Worm (Caenorhabditis elegans): ENCODE data around the gene T02B11.9.

T02B11.9 gene

DNA sequence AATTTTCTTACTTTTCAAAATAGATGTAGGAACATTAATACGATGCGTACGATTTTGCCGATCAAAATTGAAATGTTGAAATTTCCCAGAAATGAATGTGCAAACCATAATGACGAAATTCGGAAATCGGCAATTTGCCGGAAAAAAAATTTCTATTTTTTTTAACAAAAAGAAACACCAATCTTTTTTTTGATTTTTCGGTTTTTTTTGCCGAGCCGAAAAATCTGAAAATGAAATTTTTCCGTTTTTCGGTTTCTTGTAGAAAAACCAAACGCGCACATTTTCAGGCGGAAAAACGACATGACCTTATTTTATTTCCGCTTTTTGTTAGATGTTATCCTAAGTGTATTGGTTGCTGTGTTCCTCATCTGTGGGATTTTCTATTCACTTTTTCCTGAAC is 28.5 kb upstream of the T02B11.9 start, which contains the start of gene srbc-13 (continued):
- no peak for TF ChIP-seq cey-2 (tag; optimal IDR thresholded peaks at IDR 0.05; ENCODE audit: borderline replicate concordance, insufficient read depth)
- no peak for TF ChIP-seq lin-15B (tag; optimal IDR thresholded peaks at IDR 0.05)
- TF ChIP-seq ceh-20 (GFP tag; IDR thresholded peaks at IDR 0.05), result no peak
- no peak for TF ChIP-seq mxl-2 (GFP tag; conservative IDR thresholded peaks at IDR 0.05)

DNA sequence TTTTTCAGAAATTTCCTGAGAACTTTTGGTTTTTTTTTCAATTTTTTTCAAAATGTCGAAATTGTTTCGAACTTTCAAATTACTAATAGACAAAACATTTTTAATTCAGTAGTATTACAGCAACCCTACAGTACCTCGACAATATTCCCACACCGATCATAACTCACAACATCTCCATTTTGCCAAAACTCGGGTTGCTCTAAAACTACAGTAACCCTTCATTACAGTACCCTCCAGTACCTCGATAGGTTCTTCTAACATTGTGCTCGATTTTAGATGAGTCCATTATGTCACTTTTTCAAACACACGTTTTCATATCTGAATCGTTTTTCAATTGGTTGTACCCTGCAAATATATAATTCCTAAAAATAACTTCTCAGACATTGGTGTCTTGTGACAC is 27.0 kb upstream of the T02B11.9 start:
- TF ChIP-seq daf-8 (GFP tag; IDR thresholded peaks at IDR 0.05) (no peak), saeg-2 (GFP tag; IDR thresholded peaks at IDR 0.05) (no peak)

- TF ChIP-seq ceh-32 (tag; optimal IDR thresholded peaks at IDR 0.05; ENCODE audit: poor library complexity) (no peak), nhr-41 (GFP tag; IDR thresholded peaks at IDR 0.05) (no peak), Y5F2A.4 (GFP tag; optimal IDR thresholded peaks at IDR 0.05) (no peak), T26A8.4 (GFP tag; IDR thresholded peaks at IDR 0.05) (no peak), daf-8 (GFP tag; IDR thresholded peaks at IDR 0.05) (no peak), snpc-4 (tag; optimal IDR thresholded peaks at IDR 0.05) (no peak), set-16 (GFP tag; IDR thresholded peaks at IDR 0.05) (no peak), nhr-237 (tag; optimal IDR thresholded peaks at IDR 0.05) (no peak), zfp-2 (tag; optimal IDR thresholded peaks at IDR 0.05) (no peak)
These were observed 26.5 kb upstream of the T02B11.9 start, which contains the start of gene srbc-12 for ce11 chrV:849512-849911. TSS of gene srbc-12 (plus strand) at chrV:849812.

DNA sequence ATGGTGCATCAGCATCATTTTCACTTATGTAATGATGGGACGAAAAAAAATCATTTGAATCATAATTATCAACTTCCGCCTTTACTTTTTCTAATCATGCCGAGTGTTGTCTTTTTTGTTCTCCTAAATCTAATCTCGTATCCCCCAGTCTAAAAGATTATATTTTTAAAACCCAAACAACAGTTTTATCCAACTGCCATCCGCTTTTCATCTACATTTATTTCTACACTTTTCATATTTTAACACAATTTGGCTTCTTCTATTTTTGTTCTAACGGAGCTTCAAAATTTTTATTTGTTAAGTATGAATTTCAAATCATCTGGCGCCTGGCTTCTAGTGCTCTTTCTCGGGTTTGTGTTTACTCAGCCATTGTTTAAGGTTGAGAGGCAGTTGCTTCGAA is 23.9 kb upstream of the T02B11.9 start, which contains the start of gene K09C6.3:
Gene K09C6.3 (plus strand): TSS at position 301 of the 400 bp plus-strand sequence.
- no peak for TF ChIP-seq snpc-1.2 (GFP tag; IDR thresholded peaks at IDR 0.05)
- no peak for TF ChIP-seq F26F4.8 (GFP tag; conservative IDR thresholded peaks at IDR 0.05)

DNA sequence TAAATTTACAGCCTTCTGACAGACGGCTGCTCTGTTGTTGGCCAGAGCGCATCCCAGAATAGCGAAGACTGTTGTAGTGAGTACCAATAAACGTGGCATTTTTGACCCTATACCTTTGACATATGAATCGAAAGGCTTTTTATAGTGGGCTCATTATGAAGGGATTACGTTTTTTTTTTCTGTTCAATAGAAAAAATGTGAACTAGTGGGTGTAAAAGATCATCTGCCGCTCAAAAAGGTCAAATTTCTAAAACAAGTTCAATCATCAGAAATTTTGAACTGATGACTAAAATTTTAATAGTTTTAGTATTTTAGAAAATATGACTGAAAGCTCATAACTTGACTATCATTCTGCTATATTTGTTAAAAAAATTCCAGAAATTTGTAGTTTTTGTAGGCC is 21.1 kb upstream of the T02B11.9 start, which contains the start of gene K09C6.9:
Gene K09C6.9 (minus strand): TSS at position 101 of the 400 bp plus-strand sequence.
- TF ChIP-seq R02D3.7 (tag; optimal IDR thresholded peaks at IDR 0.05) (no peak), sdz-12 (GFP tag; optimal IDR thresholded peaks at IDR 0.05) (no peak), tra-1 (GFP tag; IDR thresholded peaks at IDR 0.05) (no peak), dmd-9 (GFP tag; IDR thresholded peaks at IDR 0.05) (no peak), daf-19 (GFP tag; conservative IDR thresholded peaks at IDR 0.05) (no peak), egl-43 (GFP tag; IDR thresholded peaks at IDR 0.05) (no peak), lin-29 (GFP tag; IDR thresholded peaks at IDR 0.05) (no peak), dpl-1 (GFP tag; optimal IDR thresholded peaks at IDR 0.05) (no peak), hlh-11 (tag; optimal IDR thresholded peaks at IDR 0.05) (no peak), daf-8 (GFP tag; IDR thresholded peaks at IDR 0.05) (no peak)

DNA sequence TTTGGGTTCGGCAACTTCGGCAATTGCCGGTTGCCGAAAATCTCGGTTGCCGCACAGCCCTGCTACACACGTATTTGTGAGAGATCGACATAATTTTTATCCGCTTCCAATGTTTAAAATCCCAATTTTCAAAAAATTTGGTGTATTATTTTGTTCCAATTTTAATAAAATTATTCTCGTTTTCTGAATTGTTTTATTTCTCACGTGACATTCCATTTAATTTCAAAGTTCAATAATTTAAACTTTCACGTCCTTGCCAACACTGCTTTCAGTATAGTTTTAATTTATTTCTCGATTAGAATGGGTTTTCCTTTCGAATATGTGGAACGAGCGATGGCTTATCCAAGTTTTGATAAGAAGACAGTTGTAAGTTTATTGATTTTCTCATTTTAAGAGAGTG is 19.5 kb upstream of the T02B11.9 start, which contains the start of gene K09C6.2:
Gene K09C6.2 (plus strand): TSS at position 301 of the 400 bp plus-strand sequence.
- TF ChIP-seq ceh-28 (tag; optimal IDR thresholded peaks at IDR 0.05) (no peak), tag-97 (GFP tag; IDR thresholded peaks at IDR 0.05) (no peak), rbr-2 (tag; optimal IDR thresholded peaks at IDR 0.05) (no peak)

DNA sequence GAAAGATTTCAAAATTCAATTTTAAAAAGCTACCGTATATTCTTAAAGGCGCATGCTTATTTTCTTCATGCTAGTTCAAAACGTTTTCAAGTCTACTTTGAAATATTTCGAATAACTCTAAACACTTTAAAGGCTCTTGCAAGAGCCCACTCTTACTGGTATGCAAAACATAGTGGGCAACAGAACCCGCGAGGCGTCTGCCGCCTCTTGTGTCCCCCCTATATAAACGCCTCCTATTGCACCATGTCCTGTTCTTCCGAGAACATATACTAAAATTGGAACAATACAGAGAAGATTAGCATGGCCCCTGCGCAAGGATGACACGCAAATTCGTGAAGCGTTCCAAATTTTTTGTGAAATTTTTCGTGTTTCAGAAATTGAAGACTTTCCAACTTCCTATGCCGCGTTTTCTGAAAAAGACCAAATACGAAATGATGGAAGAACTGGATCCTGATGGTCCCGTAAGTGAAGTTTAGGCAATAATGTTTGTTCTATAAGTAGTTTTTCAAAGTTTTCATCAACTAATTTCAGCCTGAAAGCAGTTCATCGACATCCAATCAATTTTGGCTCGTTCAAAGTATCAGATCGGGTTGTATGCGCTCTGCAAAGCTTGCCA is 17.1 kb upstream of the T02B11.9 start:
- TF ChIP-seq T26A8.4 (GFP tag; IDR thresholded peaks at IDR 0.05), result no peak
- TF ChIP-seq daf-8 (GFP tag; IDR thresholded peaks at IDR 0.05), result no peak
- TF ChIP-seq nhr-48 (tag; optimal IDR thresholded peaks at IDR 0.05), result no peak
- TF ChIP-seq lin-1 (GFP tag; IDR thresholded peaks at IDR 0.05), result peak; percentile 44; the same call in 1 of the 2 replicates
- no peak for TF ChIP-seq zfp-2 (tag; optimal IDR thresholded peaks at IDR 0.05)
- no peak for TF ChIP-seq mxl-3 (GFP tag; optimal IDR thresholded peaks at IDR 0.05)
- TF ChIP-seq fkh-10 (GFP tag; optimal IDR thresholded peaks at IDR 0.05), result no peak
- no peak for TF ChIP-seq zip-2 (tag; optimal IDR thresholded peaks at IDR 0.05)
- no peak for TF ChIP-seq D1046.2 (GFP tag; IDR thresholded peaks at IDR 0.05)
- no peak for TF ChIP-seq rbr-2 (tag; optimal IDR thresholded peaks at IDR 0.05)
- no peak for TF ChIP-seq ceh-28 (tag; optimal IDR thresholded peaks at IDR 0.05)
- no peak for TF ChIP-seq Y105C5A.15 (GFP tag; IDR thresholded peaks at IDR 0.05)
- no peak for TF ChIP-seq daf-19 (GFP tag; conservative IDR thresholded peaks at IDR 0.05)
- peak; percentile 73 for TF ChIP-seq F26F4.8 (GFP tag; conservative IDR thresholded peaks at IDR 0.05)
- no peak for TF ChIP-seq hmg-1.1 (GFP tag; IDR thresholded peaks at IDR 0.05)
- TF ChIP-seq ztf-11 (tag; optimal IDR thresholded peaks at IDR 0.05), result no peak
- no peak for TF ChIP-seq lin-15B (tag; optimal IDR thresholded peaks at IDR 0.05)
- peak; percentile 74 for TF ChIP-seq lin-38 (GFP tag; IDR thresholded peaks at IDR 0.05)
- TF ChIP-seq gei-8 (GFP tag; optimal IDR thresholded peaks at IDR 0.05), result no peak
